Worm (Caenorhabditis elegans): ENCODE data around the gene sri-26.

Gene sri-26

DNA sequence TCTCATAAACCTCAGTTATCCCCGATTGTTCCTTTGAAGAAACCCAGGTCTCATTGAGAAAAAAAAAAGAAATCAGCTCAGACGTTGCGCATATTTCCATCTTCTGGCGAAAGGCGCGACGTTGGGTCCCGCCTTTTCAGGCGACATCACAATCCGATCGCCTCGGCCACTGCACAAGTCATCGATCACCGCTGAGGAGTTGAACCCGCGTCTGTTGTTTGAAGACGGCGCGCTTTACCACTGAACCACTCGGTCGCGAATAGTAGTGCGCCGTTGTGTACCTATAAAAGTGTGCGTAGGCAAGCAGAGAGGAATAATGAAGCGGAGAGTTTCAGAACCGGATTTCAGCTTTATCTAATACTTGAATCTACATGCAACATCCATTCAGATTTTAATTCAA lies 24.4 kb upstream of the sri-26 start, which contains the start of gene Y75B12B.11:
TSS of gene Y75B12B.11 (plus strand) at position 394 of the 400 bp plus-strand sequence.
- TF ChIP-seq ahr-1 (tag; optimal IDR thresholded peaks at IDR 0.05) (peak; percentile 71), pha-4 (tag; optimal IDR thresholded peaks at IDR 0.05) (no peak), ceh-31 (tag; optimal IDR thresholded peaks at IDR 0.05) (peak; percentile 75), fkh-10 (GFP tag; optimal IDR thresholded peaks at IDR 0.05) (no peak), sox-4 (tag; optimal IDR thresholded peaks at IDR 0.05) (peak; percentile 87), hlh-6 (tag; optimal IDR thresholded peaks at IDR 0.05) (peak; percentile 92), dmd-4 (tag; optimal IDR thresholded peaks at IDR 0.05; ENCODE audit: borderline replicate concordance) (peak; percentile 86), dve-1 (tag; optimal IDR thresholded peaks at IDR 0.05) (peak; percentile 87), ztf-16 (tag; optimal IDR thresholded peaks at IDR 0.05) (peak; percentile 84), ceh-9 (tag; optimal IDR thresholded peaks at IDR 0.05) (peak; percentile 68), pqm-1 (tag; optimal IDR thresholded peaks at IDR 0.05) (peak; percentile 84), sdc-2 (tag; optimal IDR thresholded peaks at IDR 0.05) (peak; percentile 84), rnt-1 (tag; optimal IDR thresholded peaks at IDR 0.05) (peak; percentile 76), fkh-6 (tag; optimal IDR thresholded peaks at IDR 0.05) (peak; percentile 86), hlh-15 (tag; optimal IDR thresholded peaks at IDR 0.05) (peak; percentile 80), ceh-2 (tag; optimal IDR thresholded peaks at IDR 0.05) (peak; percentile 88), ets-4 (tag; optimal IDR thresholded peaks at IDR 0.05) (peak; percentile 69), unc-42 (tag; optimal IDR thresholded peaks at IDR 0.05) (no peak), syd-9 (tag; optimal IDR thresholded peaks at IDR 0.05) (peak; percentile 91), C08G9.2 (tag; optimal IDR thresholded peaks at IDR 0.05) (peak; percentile 82), ttx-3 (tag; optimal IDR thresholded peaks at IDR 0.05) (peak; percentile 87), tbx-2 (tag; optimal IDR thresholded peaks at IDR 0.05) (peak; percentile 86), lim-6 (tag; optimal IDR thresholded peaks at IDR 0.05) (peak; percentile 46), ceh-48 (tag; optimal IDR thresholded peaks at IDR 0.05) (peak; percentile 74), madf-2 (tag; optimal IDR thresholded peaks at IDR 0.05) (peak; percentile 85), elt-4 (tag; optimal IDR thresholded peaks at IDR 0.05) (peak; percentile 82), K02D7.2 (tag; optimal IDR thresholded peaks at IDR 0.05) (peak; percentile 85), ceh-18 (tag; optimal IDR thresholded peaks at IDR 0.05) (peak; percentile 78), npax-4 (tag; optimal IDR thresholded peaks at IDR 0.05) (peak; percentile 74), zip-5 (tag; optimal IDR thresholded peaks at IDR 0.05) (peak; percentile 50), Y22D7AL.16 (tag; optimal IDR thresholded peaks at IDR 0.05) (peak; percentile 77), ama-1 (optimal IDR thresholded peaks at IDR 0.05) (no peak), hlh-8 (tag; optimal IDR thresholded peaks at IDR 0.05) (peak; percentile 84), ceh-14 (tag; optimal IDR thresholded peaks at IDR 0.05) (peak; percentile 93), pha-2 (tag; optimal IDR thresholded peaks at IDR 0.05) (peak; percentile 90), hlh-30 (tag; optimal IDR thresholded peaks at IDR 0.05; ENCODE audit: insufficient read depth) (peak; percentile 67), ref-2 (tag; optimal IDR thresholded peaks at IDR 0.05) (peak; percentile 87), K09A11.1 (tag; optimal IDR thresholded peaks at IDR 0.05; ENCODE audit: insufficient read depth) (peak; percentile 77), gmeb-2 (tag; optimal IDR thresholded peaks at IDR 0.05) (peak; percentile 80), sox-2 (GFP tag; IDR thresholded peaks at IDR 0.05) (peak; percentile 62; the same call in 1 of the 2 replicates), pag-3 (tag; optimal IDR thresholded peaks at IDR 0.05; ENCODE audit: borderline replicate concordance) (no peak), mec-3 (tag; optimal IDR thresholded peaks at IDR 0.05; ENCODE audit: borderline replicate concordance) (peak; percentile 26), unc-86 (tag; optimal IDR thresholded peaks at IDR 0.05) (peak; percentile 79), ceh-6 (GFP tag; optimal IDR thresholded peaks at IDR 0.05) (peak; percentile 87), ceh-22 (tag; optimal IDR thresholded peaks at IDR 0.05) (no peak), che-1 (tag; optimal IDR thresholded peaks at IDR 0.05) (peak; percentile 90), ceh-30 (tag; optimal IDR thresholded peaks at IDR 0.05) (peak; percentile 82), unc-3 (GFP tag; conservative IDR thresholded peaks at IDR 0.05) (peak; percentile 54; the same call in 1 of the 2 replicates), unc-3 (tag; optimal IDR thresholded peaks at IDR 0.05) (peak; percentile 71), ceh-45 (GFP tag; IDR thresholded peaks at IDR 0.05) (peak; percentile 81), C38D4.7 (GFP tag; optimal IDR thresholded peaks at IDR 0.05) (peak; percentile 86), pros-1 (tag; optimal IDR thresholded peaks at IDR 0.05) (peak; percentile 47), elt-2 (tag; optimal IDR thresholded peaks at IDR 0.05) (peak; percentile 93), hlh-13 (GFP tag; optimal IDR thresholded peaks at IDR 0.05) (peak; percentile 75)
